Fruit fly (Drosophila melanogaster) whole organism, adult: ENCODE data around the gene Tsp3A.

Experiments
- Clk ChIP-seq: fragments of 200-800 bp; sonication (Bioruptor generic); optimal IDR thresholded peaks from 2 replicates; lab custom pipeline; 2017; ENCODE audit warnings: missing biosample characterization, missing genetic modification characterization
- cnc ChIP-seq, 2 experiments: fragments of >200 bp; optimal IDR thresholded peaks; 2 replicates each; lab custom pipeline; 2017
- pad ChIP-seq: fragments of 200-800 bp; sonication (Bioruptor generic); optimal IDR thresholded peaks from 3 replicates; lab custom pipeline; 2017; ENCODE audit warnings: missing biosample characterization, missing genetic modification characterization, mild to moderate bottlenecking, moderate library complexity, missing genetic modification reagents

- TF ChIP-seq Clk (no peak), cnc (optimal IDR thresholded peaks at IDR 0.05; lab: Kevin White, UChicago) (no peak), pad (GFP tag; lab: Kevin White, UChicago) (peak; percentile 34)
Measured at dm6 chrX:2642484-2643379, 23.2 kb upstream of the Tsp3A start.
